Fruit fly (Drosophila melanogaster): ENCODE results near the gene CG33169.

DNA sequence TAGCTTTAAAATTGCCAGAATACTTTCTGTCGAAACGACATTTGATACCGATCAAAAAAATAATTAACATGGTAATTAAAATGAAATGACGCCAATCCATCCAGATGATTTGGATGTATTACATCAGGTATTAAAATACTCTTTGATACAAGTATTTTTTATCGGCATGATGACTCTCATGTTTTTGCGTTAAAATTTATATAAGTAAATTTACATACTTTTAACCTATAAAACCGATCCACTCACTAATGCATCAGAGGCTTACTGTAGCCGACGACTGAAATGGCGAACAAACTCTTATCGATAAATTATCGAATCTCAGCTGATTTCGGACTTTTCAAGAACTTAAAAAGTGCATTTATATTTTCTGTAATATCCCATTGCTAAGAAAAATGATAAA is 37.9 kb downstream of the CG33169 start, which contains the start of gene BoYb:
- TF ChIP-seq usp (GFP tag; optimal IDR thresholded peaks at IDR 0.05) (no peak), CG8478 (optimal IDR thresholded peaks at IDR 0.05) (no peak), psq (optimal IDR thresholded peaks at IDR 0.05) (no peak), Dll (optimal IDR thresholded peaks at IDR 0.05) (no peak), EcR (GFP tag; optimal IDR thresholded peaks at IDR 0.05) (no peak), pan (optimal IDR thresholded peaks at IDR 0.05) (no peak)
